Worm (Caenorhabditis elegans): ENCODE results near the gene R02D5.8.

R02D5.8 gene

ce11 chrV:14519268-14519667, at the start of gene R02D5.8:
Gene R02D5.8 (minus strand): TSS chrV:14519368.
- TF ChIP-seq nfya-1 (tag; optimal IDR thresholded peaks at IDR 0.05): no peak
- no peak for TF ChIP-seq npax-4 (tag; optimal IDR thresholded peaks at IDR 0.05)
- TF ChIP-seq F13H6.1 (tag; optimal IDR thresholded peaks at IDR 0.05): no peak

ce11 chrV:14562589-14562988, 43.4 kb upstream of the R02D5.8 start, which contains the start of gene C53A5.11:
Gene C53A5.11 (plus strand): TSS chrV:14562889.
- no peak for TF ChIP-seq ceh-30 (tag; optimal IDR thresholded peaks at IDR 0.05)
- no peak for TF ChIP-seq ceh-31 (tag; optimal IDR thresholded peaks at IDR 0.05)
- no peak for TF ChIP-seq madf-2 (tag; optimal IDR thresholded peaks at IDR 0.05)
- no peak for TF ChIP-seq mec-3 (tag; optimal IDR thresholded peaks at IDR 0.05; ENCODE audit: borderline replicate concordance)
- no peak for TF ChIP-seq ceh-6 (GFP tag; optimal IDR thresholded peaks at IDR 0.05)
- TF ChIP-seq F13H6.1 (tag; optimal IDR thresholded peaks at IDR 0.05): no peak
- no peak for TF ChIP-seq ceh-34 (tag; optimal IDR thresholded peaks at IDR 0.05)
- no peak for TF ChIP-seq elt-2 (tag; optimal IDR thresholded peaks at IDR 0.05)
- TF ChIP-seq ceh-19 (GFP tag; optimal IDR thresholded peaks at IDR 0.05): no peak
- no peak for TF ChIP-seq nhr-232 (tag; optimal IDR thresholded peaks at IDR 0.05)
- TF ChIP-seq unc-42 (tag; optimal IDR thresholded peaks at IDR 0.05): no peak
- TF ChIP-seq lim-6 (tag; optimal IDR thresholded peaks at IDR 0.05): no peak
- no peak for TF ChIP-seq K09A11.1 (tag; optimal IDR thresholded peaks at IDR 0.05; ENCODE audit: insufficient read depth)
- TF ChIP-seq C08G9.2 (tag; optimal IDR thresholded peaks at IDR 0.05): no peak
- no peak for TF ChIP-seq nfya-1 (tag; optimal IDR thresholded peaks at IDR 0.05)
- no peak for TF ChIP-seq K02D7.2 (tag; optimal IDR thresholded peaks at IDR 0.05)
- no peak for TF ChIP-seq pax-1 (tag; optimal IDR thresholded peaks at IDR 0.05)
- no peak for TF ChIP-seq ttx-3 (tag; optimal IDR thresholded peaks at IDR 0.05)
- TF ChIP-seq pag-3 (tag; optimal IDR thresholded peaks at IDR 0.05; ENCODE audit: borderline replicate concordance): no peak
- no peak for TF ChIP-seq tbx-7 (tag; optimal IDR thresholded peaks at IDR 0.05)

ce11 chrV:14559312-14559711, 40.1 kb upstream of the R02D5.8 start, which contains the start of gene srt-32:
Gene srt-32 (plus strand): TSS chrV:14559612.
- no peak for TF ChIP-seq hlh-13 (GFP tag; optimal IDR thresholded peaks at IDR 0.05)
- no peak for TF ChIP-seq ref-2 (tag; optimal IDR thresholded peaks at IDR 0.05)
- no peak for TF ChIP-seq gmeb-2 (tag; optimal IDR thresholded peaks at IDR 0.05)
- no peak for TF ChIP-seq tbx-2 (tag; optimal IDR thresholded peaks at IDR 0.05)
- TF ChIP-seq unc-3 (GFP tag; conservative IDR thresholded peaks at IDR 0.05): no peak
- no peak for TF ChIP-seq unc-3 (tag; optimal IDR thresholded peaks at IDR 0.05)
- no peak for TF ChIP-seq hlh-6 (tag; optimal IDR thresholded peaks at IDR 0.05)
- TF ChIP-seq ceh-2 (tag; optimal IDR thresholded peaks at IDR 0.05): no peak
- no peak for TF ChIP-seq unc-86 (tag; optimal IDR thresholded peaks at IDR 0.05)
- TF ChIP-seq C08G9.2 (tag; optimal IDR thresholded peaks at IDR 0.05): no peak
- TF ChIP-seq ceh-22 (tag; optimal IDR thresholded peaks at IDR 0.05): no peak
- TF ChIP-seq syd-9 (tag; optimal IDR thresholded peaks at IDR 0.05): no peak
- TF ChIP-seq madf-2 (tag; optimal IDR thresholded peaks at IDR 0.05): no peak
- no peak for TF ChIP-seq ceh-34 (tag; optimal IDR thresholded peaks at IDR 0.05)
- TF ChIP-seq che-1 (tag; optimal IDR thresholded peaks at IDR 0.05): no peak
- TF ChIP-seq unc-42 (tag; optimal IDR thresholded peaks at IDR 0.05): no peak
- no peak for TF ChIP-seq ttx-3 (tag; optimal IDR thresholded peaks at IDR 0.05)
- TF ChIP-seq ceh-19 (GFP tag; optimal IDR thresholded peaks at IDR 0.05): no peak
- no peak for TF ChIP-seq ceh-45 (GFP tag; IDR thresholded peaks at IDR 0.05)
- no peak for TF ChIP-seq pha-4 (tag; optimal IDR thresholded peaks at IDR 0.05)
- no peak for TF ChIP-seq dve-1 (tag; optimal IDR thresholded peaks at IDR 0.05)

ce11 chrV:14558757-14559156, 39.6 kb upstream of the R02D5.8 start, which contains the start of gene C53A5.9:
Gene C53A5.9 (minus strand): TSS chrV:14558857.
- TF ChIP-seq pha-2 (tag; optimal IDR thresholded peaks at IDR 0.05) (no peak), elt-4 (tag; optimal IDR thresholded peaks at IDR 0.05) (no peak), sox-2 (GFP tag; IDR thresholded peaks at IDR 0.05) (no peak), dve-1 (tag; optimal IDR thresholded peaks at IDR 0.05) (no peak), npax-4 (tag; optimal IDR thresholded peaks at IDR 0.05) (no peak), rnt-1 (tag; optimal IDR thresholded peaks at IDR 0.05) (no peak), madf-2 (tag; optimal IDR thresholded peaks at IDR 0.05) (no peak), nfya-1 (tag; optimal IDR thresholded peaks at IDR 0.05) (no peak), ceh-6 (GFP tag; optimal IDR thresholded peaks at IDR 0.05) (no peak), lim-6 (tag; optimal IDR thresholded peaks at IDR 0.05) (no peak), che-1 (tag; optimal IDR thresholded peaks at IDR 0.05) (no peak), pag-3 (tag; optimal IDR thresholded peaks at IDR 0.05; ENCODE audit: borderline replicate concordance) (no peak), pat-9 (tag; optimal IDR thresholded peaks at IDR 0.05) (no peak)
